Worm (Caenorhabditis elegans): ENCODE data around the gene F13A7.1.

Gene F13A7.1

ce11 chrV:16355941-16356340 lies 21.8 kb downstream of the F13A7.1 start (continued):
- TF ChIP-seq pha-4 (tag; optimal IDR thresholded peaks at IDR 0.05): peak; percentile 81
- TF ChIP-seq skn-1 (tag; optimal IDR thresholded peaks at IDR 0.05): peak; percentile 85
- TF ChIP-seq fkh-10 (GFP tag; optimal IDR thresholded peaks at IDR 0.05): peak; percentile 87
- TF ChIP-seq fos-1 (tag; optimal IDR thresholded peaks at IDR 0.05): no peak
- peak; percentile 96 for TF ChIP-seq nfya-1 (tag; optimal IDR thresholded peaks at IDR 0.05; ENCODE audit: insufficient read depth)
- peak; percentile 96 for TF ChIP-seq jun-1 (tag; optimal IDR thresholded peaks at IDR 0.05)
- no peak for TF ChIP-seq zag-1 (tag; optimal IDR thresholded peaks at IDR 0.05)
- peak; percentile 84 for TF ChIP-seq lsy-12 (tag; optimal IDR thresholded peaks at IDR 0.05)
- TF ChIP-seq egl-5 (tag; optimal IDR thresholded peaks at IDR 0.05): peak; percentile 70
- no peak for TF ChIP-seq nhr-76 (tag; optimal IDR thresholded peaks at IDR 0.05)
- TF ChIP-seq daf-12 (tag; optimal IDR thresholded peaks at IDR 0.05): no peak
- TF ChIP-seq nhr-237 (tag; optimal IDR thresholded peaks at IDR 0.05): no peak
- peak; percentile 91 for TF ChIP-seq pqm-1 (tag; optimal IDR thresholded peaks at IDR 0.05)
- TF ChIP-seq ztf-4 (tag; optimal IDR thresholded peaks at IDR 0.05): no peak
- peak; percentile 34 for TF ChIP-seq ama-1 (optimal IDR thresholded peaks at IDR 0.05)
- no peak for TF ChIP-seq ZK546.5 (tag; optimal IDR thresholded peaks at IDR 0.05)
- TF ChIP-seq R02D3.7 (tag; optimal IDR thresholded peaks at IDR 0.05): peak; percentile 72

DNA sequence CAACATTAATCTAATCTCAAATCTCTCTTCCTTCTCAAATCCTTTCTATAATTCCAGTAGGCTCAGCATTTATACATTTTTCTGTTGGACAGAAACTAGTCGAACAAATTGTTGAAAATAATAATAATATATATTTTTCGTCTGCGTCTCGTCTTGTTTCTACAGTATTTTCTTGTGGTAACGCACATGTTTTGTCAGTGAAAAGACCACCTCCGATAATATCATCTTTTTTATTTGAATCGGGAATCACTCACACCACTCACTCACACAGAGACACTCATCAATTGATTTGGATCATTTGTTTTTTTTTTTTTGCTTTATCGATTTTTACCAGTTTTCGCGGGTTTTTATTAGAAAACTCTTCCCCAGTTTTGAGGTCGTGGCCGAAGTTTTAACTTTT lies 23.1 kb downstream of the F13A7.1 start:
- TF ChIP-seq fos-1 (tag; optimal IDR thresholded peaks at IDR 0.05) (no peak), pha-4 (tag; optimal IDR thresholded peaks at IDR 0.05) (peak; percentile 6), eor-1 (tag; optimal IDR thresholded peaks at IDR 0.05) (no peak), daf-12 (tag; optimal IDR thresholded peaks at IDR 0.05) (no peak)

DNA sequence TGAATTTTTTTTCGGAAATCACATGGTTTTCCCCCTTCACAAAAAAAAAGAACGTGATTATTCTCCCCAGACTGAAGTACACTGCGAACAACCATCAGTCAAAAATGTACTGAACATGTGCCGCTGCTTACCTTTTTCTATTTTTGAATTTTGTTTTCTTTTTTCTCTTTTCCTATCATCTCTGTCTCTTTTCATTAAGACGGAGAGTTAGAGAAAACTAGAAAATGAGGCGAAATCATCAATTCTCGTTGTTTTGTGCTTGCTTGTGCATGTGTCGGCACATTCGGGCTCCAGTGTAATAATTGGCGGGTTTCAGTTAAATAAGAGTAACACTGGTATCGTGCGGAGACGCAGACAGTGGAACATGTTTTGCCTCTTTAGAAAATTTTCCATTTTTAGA lies 25.5 kb downstream of the F13A7.1 start:
- TF ChIP-seq nhr-23 (tag; optimal IDR thresholded peaks at IDR 0.05) (no peak), egl-27 (tag; optimal IDR thresholded peaks at IDR 0.05) (no peak), skn-1 (tag; optimal IDR thresholded peaks at IDR 0.05) (peak; percentile 56), jun-1 (tag; optimal IDR thresholded peaks at IDR 0.05) (no peak), ceh-82 (tag; optimal IDR thresholded peaks at IDR 0.05) (no peak), nhr-237 (tag; optimal IDR thresholded peaks at IDR 0.05) (no peak), elt-2 (tag; optimal IDR thresholded peaks at IDR 0.05) (peak; percentile 60), ZK546.5 (tag; optimal IDR thresholded peaks at IDR 0.05) (no peak), fkh-10 (GFP tag; optimal IDR thresholded peaks at IDR 0.05) (no peak), tbx-2 (tag; optimal IDR thresholded peaks at IDR 0.05) (no peak), nhr-67 (tag; optimal IDR thresholded peaks at IDR 0.05) (no peak), nhr-25 (tag; optimal IDR thresholded peaks at IDR 0.05) (no peak), fos-1 (tag; optimal IDR thresholded peaks at IDR 0.05) (no peak), fkh-2 (tag; optimal IDR thresholded peaks at IDR 0.05) (no peak), unc-39 (tag; optimal IDR thresholded peaks at IDR 0.05) (no peak), sea-2 (GFP tag; optimal IDR thresholded peaks at IDR 0.05) (no peak), ztf-4 (tag; optimal IDR thresholded peaks at IDR 0.05) (no peak), lin-15B (tag; optimal IDR thresholded peaks at IDR 0.05) (peak; percentile 22), nhr-28 (tag; optimal IDR thresholded peaks at IDR 0.05) (no peak), mdl-1 (tag; optimal IDR thresholded peaks at IDR 0.05) (no peak), lin-39 (tag; optimal IDR thresholded peaks at IDR 0.05) (peak; percentile 54), nhr-11 (tag; optimal IDR thresholded peaks at IDR 0.05) (no peak), aly-2 (tag; optimal IDR thresholded peaks at IDR 0.05) (no peak), eor-1 (tag; optimal IDR thresholded peaks at IDR 0.05) (no peak), ceh-9 (tag; optimal IDR thresholded peaks at IDR 0.05) (no peak), ceh-16 (tag; optimal IDR thresholded peaks at IDR 0.05) (no peak), snpc-4 (tag; optimal IDR thresholded peaks at IDR 0.05) (no peak), pha-4 (tag; optimal IDR thresholded peaks at IDR 0.05) (peak; percentile 69), ama-1 (optimal IDR thresholded peaks at IDR 0.05) (no peak), pqm-1 (tag; optimal IDR thresholded peaks at IDR 0.05) (peak; percentile 58), ztf-11 (tag; optimal IDR thresholded peaks at IDR 0.05) (no peak), elt-3 (tag; optimal IDR thresholded peaks at IDR 0.05) (no peak), zag-1 (tag; optimal IDR thresholded peaks at IDR 0.05) (no peak), mml-1 (tag; optimal IDR thresholded peaks at IDR 0.05) (no peak), ceh-28 (tag; optimal IDR thresholded peaks at IDR 0.05) (no peak), nhr-43 (tag; optimal IDR thresholded peaks at IDR 0.05; ENCODE audit: poor library complexity, severe bottlenecking) (no peak), R02D3.7 (tag; optimal IDR thresholded peaks at IDR 0.05) (no peak), nhr-77 (tag; optimal IDR thresholded peaks at IDR 0.05) (no peak), egl-5 (tag; optimal IDR thresholded peaks at IDR 0.05) (peak; percentile 3), nhr-76 (tag; optimal IDR thresholded peaks at IDR 0.05) (no peak), nfya-1 (tag; optimal IDR thresholded peaks at IDR 0.05; ENCODE audit: insufficient read depth) (peak; percentile 54), nhr-12 (tag; optimal IDR thresholded peaks at IDR 0.05) (no peak), unc-62 (GFP tag; optimal IDR thresholded peaks at IDR 0.05) (no peak), daf-12 (tag; optimal IDR thresholded peaks at IDR 0.05) (no peak), lsy-12 (tag; optimal IDR thresholded peaks at IDR 0.05) (no peak), hmg-11 (tag; optimal IDR thresholded peaks at IDR 0.05) (peak; percentile 13), elt-1 (tag; optimal IDR thresholded peaks at IDR 0.05) (no peak)
